Fruit fly (Drosophila melanogaster) whole organism, wandering third instar larva: ENCODE data around the gene osa.

Experiments
- Abd-B ChIP-seq: fragments of >200 bp; optimal IDR thresholded peaks from 2 replicates; lab custom pipeline; 2017; ENCODE audit warnings: missing biosample characterization, missing genetic modification characterization
- CG32264 ChIP-seq: fragments of 200-800 bp; sonication (Bioruptor generic); optimal IDR thresholded peaks from 2 replicates; lab custom pipeline; 2016; ENCODE audit warnings: missing biosample characterization, missing genetic modification characterization
- CG9705 ChIP-seq: fragments of 200-800 bp; sonication (Bioruptor generic); optimal IDR thresholded peaks from 2 replicates; lab custom pipeline; 2018; ENCODE audit warnings: missing biosample characterization, mild to moderate bottlenecking, missing genetic modification characterization
- Dfd ChIP-seq: fragments of >200 bp; optimal IDR thresholded peaks from 2 replicates; lab custom pipeline; 2017; ENCODE audit warnings: missing biosample characterization, missing genetic modification characterization
- Dif ChIP-seq: fragments of 200-275, 200-300 bp; sonication (Bioruptor generic); optimal IDR thresholded peaks from 2 replicates; lab custom pipeline; 2018; ENCODE audit warnings: missing biosample characterization, missing genetic modification characterization; ENCODE audit not compliant: partially characterized antibody
- GATAd ChIP-seq: sonication (Bioruptor generic); optimal IDR thresholded peaks from 2 replicates; lab custom pipeline; 2016; ENCODE audit warnings: missing biosample characterization, missing genetic modification characterization
- HLH106 ChIP-seq: fragments of 200-800 bp; optimal IDR thresholded peaks from 3 replicates; lab custom pipeline; 2019; ENCODE audit warnings: missing biosample characterization, mild to moderate bottlenecking, missing genetic modification characterization, moderate library complexity
- Hnf4 ChIP-seq: fragments of 200-800 bp; sonication (Bioruptor generic); optimal IDR thresholded peaks from 2 replicates; lab custom pipeline; 2016; ENCODE audit warnings: missing biosample characterization, mild to moderate bottlenecking, missing genetic modification characterization
- Hr78 ChIP-seq: fragments of >200 bp; optimal IDR thresholded peaks from 2 replicates; lab custom pipeline; 2017; ENCODE audit warnings: missing biosample characterization, missing genetic modification characterization
- Hr83 ChIP-seq: fragments of 200-300 bp; sonication (Bioruptor generic); optimal IDR thresholded peaks from 2 replicates; lab custom pipeline; 2016; ENCODE audit warnings: missing biosample characterization, mild to moderate bottlenecking, missing genetic modification characterization, moderate library complexity; ENCODE audit not compliant: poor library complexity, severe bottlenecking
- Jra ChIP-seq: sonication (Bioruptor generic); optimal IDR thresholded peaks from 2 replicates; lab custom pipeline; 2016; ENCODE audit warnings: missing biosample characterization, missing genetic modification characterization
- Mio ChIP-seq: sonication (Bioruptor generic); optimal IDR thresholded peaks from 2 replicates; lab custom pipeline; 2016; ENCODE audit warnings: missing biosample characterization, missing genetic modification characterization
- Myc ChIP-seq: fragments of >200 bp; optimal IDR thresholded peaks from 2 replicates; lab custom pipeline; 2017
- N ChIP-seq: fragments of >200 bp; optimal IDR thresholded peaks from 2 replicates; lab custom pipeline; 2018; ENCODE audit warnings: missing biosample characterization, missing external identifiers, missing genetic modification characterization
- OdsH ChIP-seq: fragments of 200-800 bp; sonication (Bioruptor generic); optimal IDR thresholded peaks from 2 replicates; lab custom pipeline; 2016; ENCODE audit warnings: missing biosample characterization, mild to moderate bottlenecking, missing genetic modification characterization
- Sp1 ChIP-seq: fragments of 200-800 bp; sonication (Bioruptor generic); optimal IDR thresholded peaks from 3 replicates; lab custom pipeline; 2019; ENCODE audit warnings: missing biosample characterization, mild to moderate bottlenecking, missing genetic modification characterization, moderate library complexity
- Vsx2 ChIP-seq: fragments of 200-300, 225-300 bp; sonication (Bioruptor generic); optimal IDR thresholded peaks from 2 replicates; lab custom pipeline; 2018; ENCODE audit warnings: missing biosample characterization, missing genetic modification characterization; ENCODE audit not compliant: partially characterized antibody
- br ChIP-seq: fragments of 200-800 bp; sonication (Bioruptor generic); optimal IDR thresholded peaks from 2 replicates; lab custom pipeline; 2016; ENCODE audit warnings: missing biosample characterization, missing genetic modification characterization
- brk ChIP-seq: fragments of 200-800 bp; sonication (Bioruptor generic); optimal IDR thresholded peaks from 2 replicates; lab custom pipeline; 2016; ENCODE audit warnings: missing biosample characterization, mild to moderate bottlenecking, missing genetic modification characterization
- dl ChIP-seq, 2 experiments: fragments of 175-275, 200-275 bp in 1 of 2; fragments of 200-275 bp in 1 of 2; sonication (Bioruptor generic); optimal IDR thresholded peaks; lab custom pipeline; 2018; ENCODE audit warnings: mild to moderate bottlenecking in 2 of 2, missing biosample characterization in 2 of 2, missing genetic modification characterization in 2 of 2, moderate library complexity in 2 of 2; ENCODE audit not compliant: partially characterized antibody in 2 of 2, insufficient read depth in 1 of 2
- dmrt93B ChIP-seq: fragments of 200-800 bp; sonication (Bioruptor generic); optimal IDR thresholded peaks from 2 replicates; lab custom pipeline; 2018; ENCODE audit warnings: missing biosample characterization, mild to moderate bottlenecking, missing genetic modification characterization
- dsf ChIP-seq: sonication (Bioruptor generic); optimal IDR thresholded peaks from 2 replicates; lab custom pipeline; 2016; ENCODE audit warnings: missing biosample characterization, missing genetic modification characterization, borderline replicate concordance
- foxo ChIP-seq, 2 experiments: fragments of 200-800 bp; sonication (Bioruptor generic); optimal IDR thresholded peaks; 2 replicates in 1 of 2; 3 replicates in 1 of 2; lab custom pipeline; 2016 to 2017; ENCODE audit warnings: missing biosample characterization in 2 of 2, missing genetic modification characterization in 2 of 2
- fru ChIP-seq: fragments of 200-800 bp; sonication (Bioruptor generic); optimal IDR thresholded peaks from 3 replicates; lab custom pipeline; 2016; ENCODE audit warnings: missing biosample characterization, mild to moderate bottlenecking, missing genetic modification characterization
- h ChIP-seq: fragments of 200-800 bp; sonication (Bioruptor generic); optimal IDR thresholded peaks from 3 replicates; lab custom pipeline; 2016; ENCODE audit warnings: missing biosample characterization, mild to moderate bottlenecking, missing genetic modification characterization
- jim ChIP-seq: fragments of 175-275, 200-325 bp; sonication (Bioruptor generic); optimal IDR thresholded peaks from 2 replicates; lab custom pipeline; 2016; ENCODE audit warnings: missing biosample characterization, mild to moderate bottlenecking, missing genetic modification characterization
- pan ChIP-seq: fragments of >200 bp; optimal IDR thresholded peaks from 2 replicates; lab custom pipeline; 2017
- psq ChIP-seq: fragments of 200-800 bp; sonication (Bioruptor generic); optimal IDR thresholded peaks from 3 replicates; lab custom pipeline; 2017; ENCODE audit warnings: missing biosample characterization, mild to moderate bottlenecking, missing genetic modification characterization, moderate library complexity
- rgr ChIP-seq: fragments of 200-800 bp; sonication (Bioruptor generic); optimal IDR thresholded peaks from 3 replicates; lab custom pipeline; 2016; ENCODE audit warnings: missing biosample characterization, mild to moderate bottlenecking, missing genetic modification characterization
- sage ChIP-seq: fragments of 200-800 bp; sonication (Bioruptor generic); optimal IDR thresholded peaks from 2 replicates; lab custom pipeline; 2016; ENCODE audit warnings: missing biosample characterization, mild to moderate bottlenecking, missing genetic modification characterization
- sv ChIP-seq: fragments of 200-800 bp; sonication (Bioruptor generic); optimal IDR thresholded peaks from 3 replicates; lab custom pipeline; 2016; ENCODE audit warnings: missing biosample characterization, missing genetic modification characterization
- tai ChIP-seq: sonication (Bioruptor generic); optimal IDR thresholded peaks from 2 replicates; lab custom pipeline; 2016; ENCODE audit warnings: missing biosample characterization, missing genetic modification characterization
- usp ChIP-seq: fragments of >200 bp; optimal IDR thresholded peaks from 2 replicates; lab custom pipeline; 2017; ENCODE audit warnings: missing biosample characterization, missing genetic modification characterization

The osa gene

DNA sequence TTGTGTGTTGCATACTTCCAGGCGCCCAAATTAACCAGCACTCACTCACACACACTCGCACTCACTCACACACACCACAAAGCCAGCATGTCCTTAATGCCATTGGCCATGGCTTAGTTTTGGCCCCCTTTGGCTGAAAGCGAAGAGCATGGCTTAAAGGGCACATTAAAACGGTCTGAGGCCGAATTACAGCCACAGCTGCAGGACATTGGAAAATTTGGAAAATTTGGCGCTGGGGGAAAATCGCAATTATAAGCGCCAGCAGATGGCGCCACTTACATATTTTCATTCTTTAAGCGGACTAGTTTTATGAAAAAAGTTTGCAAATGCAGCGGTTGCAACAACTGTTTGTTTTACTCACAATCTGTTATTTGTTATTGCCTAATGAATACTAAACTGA, 24.4 kb upstream of the osa start:
- TF ChIP-seq rgr (GFP tag; lab: Kevin White, UChicago): no peak
- TF ChIP-seq pan: no peak
- no peak for TF ChIP-seq sv (GFP tag; lab: Kevin White, UChicago)
- TF ChIP-seq CG9705 (GFP tag; lab: Kevin White, UChicago): no peak
- no peak for TF ChIP-seq brk (GFP tag; lab: Kevin White, UChicago)
- no peak for TF ChIP-seq dmrt93B
- no peak for TF ChIP-seq psq
- no peak for TF ChIP-seq dsf
- TF ChIP-seq tai (GFP tag; lab: Kevin White, UChicago): no peak
- no peak for TF ChIP-seq Sp1 (GFP tag; lab: Kevin White, UChicago)
- TF ChIP-seq Dif (GFP tag; lab: Kevin White, UChicago): no peak
- no peak for TF ChIP-seq Hr83 (GFP tag; lab: Kevin White, UChicago)
- no peak for TF ChIP-seq Dfd (GFP tag; lab: Kevin White, UChicago)
- TF ChIP-seq h: no peak
- TF ChIP-seq br: no peak
- no peak for TF ChIP-seq CG32264 (GFP tag; lab: Kevin White, UChicago)
- no peak for TF ChIP-seq Jra (GFP tag; lab: Kevin White, UChicago)
- TF ChIP-seq fru: no peak
- no peak for TF ChIP-seq dl (GFP tag; optimal IDR thresholded peaks at IDR 0.05; lab: Kevin White, UChicago; ENCODE audit: insufficient read depth in 1 of 2, partially characterized antibody in 2 of 2)

DNA sequence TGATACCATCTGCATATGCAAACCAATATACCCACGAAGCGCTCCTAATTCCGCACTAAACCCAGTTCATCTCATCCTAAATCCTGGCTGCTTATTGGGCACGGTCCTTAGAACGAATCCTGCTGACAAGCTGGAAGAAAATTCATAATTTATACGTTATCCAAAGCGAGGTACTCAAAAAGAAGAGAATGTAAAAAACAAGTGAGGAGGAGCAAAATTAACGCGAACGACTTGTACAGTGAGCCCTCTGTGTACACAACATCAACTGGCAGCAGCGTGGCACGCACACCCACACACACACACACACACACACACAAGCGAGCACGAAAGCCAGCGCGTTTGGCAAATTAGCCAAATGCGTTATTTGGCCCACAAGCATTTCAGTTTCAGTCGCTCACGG, 18.2 kb upstream of the osa start, which contains the start of gene TyrRII:
TSS of gene TyrRII (plus strand) at position 301 of the 400 bp plus-strand sequence.
- TF ChIP-seq Dfd (GFP tag; lab: Kevin White, UChicago) (peak; percentile 66), Vsx2 (GFP tag; lab: Kevin White, UChicago) (no peak)

dm6 chr3R:17733261-17733660, 15.1 kb upstream of the osa start, which contains the start of gene CG14321:
CG14321 (plus strand) TSS chr3R:17733598.
- no peak for TF ChIP-seq psq
- TF ChIP-seq N: no peak
- TF ChIP-seq foxo (GFP tag; optimal IDR thresholded peaks at IDR 0.05; lab: Kevin White, UChicago): no peak
- TF ChIP-seq jim: no peak
- TF ChIP-seq Hr78 (GFP tag; lab: Kevin White, UChicago): no peak
- no peak for TF ChIP-seq pan
- no peak for TF ChIP-seq Myc
- no peak for TF ChIP-seq CG9705 (GFP tag; lab: Kevin White, UChicago)
- no peak for TF ChIP-seq sage (GFP tag; lab: Kevin White, UChicago)
- TF ChIP-seq dsf: no peak
- no peak for TF ChIP-seq Vsx2 (GFP tag; lab: Kevin White, UChicago)
- no peak for TF ChIP-seq dmrt93B
- no peak for TF ChIP-seq sv (GFP tag; lab: Kevin White, UChicago)
- TF ChIP-seq GATAd: no peak
- TF ChIP-seq Jra (GFP tag; lab: Kevin White, UChicago): no peak
- TF ChIP-seq Hr83 (GFP tag; lab: Kevin White, UChicago): no peak
- TF ChIP-seq h: no peak
- TF ChIP-seq Dfd (GFP tag; lab: Kevin White, UChicago): no peak
- TF ChIP-seq, all 38 proteins: peak for 0

- no peak for TF ChIP-seq fru
- TF ChIP-seq tai (GFP tag; lab: Kevin White, UChicago): no peak
- TF ChIP-seq Abd-B (GFP tag; lab: Kevin White, UChicago): no peak
- TF ChIP-seq HLH106 (tag; lab: Kevin White, UChicago): no peak
- TF ChIP-seq Vsx2 (GFP tag; lab: Kevin White, UChicago): no peak
- no peak for TF ChIP-seq Mio (GFP tag; lab: Kevin White, UChicago)
- no peak for TF ChIP-seq brk (GFP tag; lab: Kevin White, UChicago)
- TF ChIP-seq sage (GFP tag; lab: Kevin White, UChicago): no peak
- no peak for TF ChIP-seq Sp1 (GFP tag; lab: Kevin White, UChicago)
- no peak for TF ChIP-seq Myc
- no peak for TF ChIP-seq foxo (GFP tag; optimal IDR thresholded peaks at IDR 0.05; lab: Kevin White, UChicago)
- TF ChIP-seq Hr78 (GFP tag; lab: Kevin White, UChicago): no peak
- no peak for TF ChIP-seq Dfd (GFP tag; lab: Kevin White, UChicago)
- no peak for TF ChIP-seq h
- TF ChIP-seq Hnf4 (GFP tag; lab: Kevin White, UChicago): no peak
- TF ChIP-seq usp (GFP tag; lab: Kevin White, UChicago): no peak
- TF ChIP-seq OdsH: no peak
These were observed 7.4 kb upstream of the osa start, which contains the start of gene Lgr1 for dm6 chr3R:17725558-17725957. Lgr1 (plus strand) TSS chr3R:17725777.
